Fruit fly (Drosophila melanogaster): ENCODE measurements around the gene Trmt112.
A peak's percentile ranks its signal among the peaks of the same experiment; 100 is the strongest.

Trmt112 gene

DNA sequence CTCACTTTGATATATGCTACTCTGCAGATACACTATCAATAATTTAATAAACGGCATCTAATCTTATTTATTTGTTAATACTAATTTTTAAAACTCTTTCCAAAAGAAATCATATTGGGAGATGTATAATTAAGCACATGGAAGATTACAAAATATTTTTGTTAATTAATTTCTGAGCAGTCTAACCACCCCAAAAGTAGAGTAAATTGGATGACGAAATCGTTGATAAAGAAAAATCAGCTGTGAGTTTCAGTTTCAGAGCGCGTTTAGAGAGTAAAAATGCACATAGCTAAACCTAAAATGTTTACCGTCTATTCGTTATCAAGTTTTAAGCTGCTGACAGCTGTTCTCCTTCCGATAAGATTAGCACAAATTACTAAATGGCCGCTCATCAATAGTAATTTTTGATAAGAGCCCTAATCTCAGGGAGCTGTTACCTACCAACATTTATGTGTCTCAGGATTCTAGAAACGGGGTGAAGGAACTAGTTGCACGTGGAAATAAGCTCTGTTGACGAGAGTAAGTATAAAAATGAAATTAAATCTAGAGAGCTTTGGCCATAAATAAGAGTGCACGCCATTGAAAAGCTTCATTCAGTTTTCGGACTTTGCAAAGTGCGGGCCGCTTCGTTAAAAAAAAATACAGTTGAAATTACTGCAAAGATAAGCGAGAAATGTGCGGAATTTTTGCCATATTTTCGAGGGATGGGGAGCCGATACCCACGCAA lies 43.9 kb downstream of the Trmt112 start, which contains the start of the genes chb and AsnS (continued):
- TF ChIP-seq CG9932 (GFP tag; IDR thresholded peaks at IDR 0.05) (peak; percentile 91), pros (GFP tag; optimal IDR thresholded peaks at IDR 0.05) (no peak), CG30403 (GFP tag; optimal IDR thresholded peaks at IDR 0.05) (peak; percentile 89), Vsx1 (GFP tag; optimal IDR thresholded peaks at IDR 0.05) (peak; percentile 81), stwl (tag; optimal IDR thresholded peaks at IDR 0.05) (no peak), CG17361 (GFP tag; IDR thresholded peaks at IDR 0.05) (peak; percentile 92), CG8765 (GFP tag; IDR thresholded peaks at IDR 0.05) (peak; percentile 29; the same call in 1 of the 2 replicates), dan (GFP tag; IDR thresholded peaks at IDR 0.05) (no peak), B-H2 (GFP tag; optimal IDR thresholded peaks at IDR 0.05) (no peak), Blimp-1 (GFP tag; optimal IDR thresholded peaks at IDR 0.05) (peak; percentile 90), CG9727 (GFP tag; optimal IDR thresholded peaks at IDR 0.05) (peak; percentile 79), onecut (GFP tag; IDR thresholded peaks at IDR 0.05) (peak; percentile 80), Sox100B (GFP tag; optimal IDR thresholded peaks at IDR 0.05) (peak; percentile 88), CG10654 (GFP tag; optimal IDR thresholded peaks at IDR 0.05) (peak; percentile 87), otp (GFP tag; IDR thresholded peaks at IDR 0.05) (peak; percentile 87), emc (GFP tag; optimal IDR thresholded peaks at IDR 0.05) (peak; percentile 43), CG3726 (GFP tag; IDR thresholded peaks at IDR 0.05) (peak; percentile 81), Med (GFP tag) (peak; percentile 95), cas (GFP tag; IDR thresholded peaks at IDR 0.05) (peak; percentile 83), CG14050 (GFP tag; IDR thresholded peaks at IDR 0.05) (peak; percentile 81), hth (optimal IDR thresholded peaks at IDR 0.05) (no peak), slbo (GFP tag; IDR thresholded peaks at IDR 0.05) (peak; percentile 96), CG33557 (GFP tag; optimal IDR thresholded peaks at IDR 0.05) (no peak), luna (GFP tag; optimal IDR thresholded peaks at IDR 0.05) (peak; percentile 59), pita (GFP tag; optimal IDR thresholded peaks at IDR 0.05) (no peak), hbn (GFP tag; IDR thresholded peaks at IDR 0.05; ENCODE audit: partially characterized antibody) (no peak), dimm (GFP tag; IDR thresholded peaks at IDR 0.05) (peak; percentile 80), twi (tag; optimal IDR thresholded peaks at IDR 0.05) (peak; percentile 72), CG4404 (GFP tag; IDR thresholded peaks at IDR 0.05) (peak; percentile 70), CG17385 (GFP tag; optimal IDR thresholded peaks at IDR 0.05) (peak; percentile 89), Fer2 (tag; optimal IDR thresholded peaks at IDR 0.05) (peak; percentile 60), corto (GFP tag; optimal IDR thresholded peaks at IDR 0.05) (peak; percentile 48), gce (GFP tag; IDR thresholded peaks at IDR 0.05) (peak; percentile 87), CG13424 (tag; optimal IDR thresholded peaks at IDR 0.05) (peak; percentile 92), Deaf1 (tag; optimal IDR thresholded peaks at IDR 0.05) (no peak), NfI (GFP tag; optimal IDR thresholded peaks at IDR 0.05) (peak; percentile 90), dati (GFP tag; IDR thresholded peaks at IDR 0.05) (peak; percentile 44; the same call in 1 of the 2 replicates), HLH3B (GFP tag; IDR thresholded peaks at IDR 0.05) (peak; percentile 95), CG7372 (GFP tag; IDR thresholded peaks at IDR 0.05) (peak; percentile 91), da (GFP tag; optimal IDR thresholded peaks at IDR 0.05) (no peak), trh (GFP tag; optimal IDR thresholded peaks at IDR 0.05) (peak; percentile 70), CG18262 (tag; optimal IDR thresholded peaks at IDR 0.05) (peak; percentile 91), kah (GFP tag; optimal IDR thresholded peaks at IDR 0.05) (no peak), gcm2 (GFP tag; optimal IDR thresholded peaks at IDR 0.05) (no peak), CG3163 (GFP tag; optimal IDR thresholded peaks at IDR 0.05) (no peak), CG2129 (GFP tag; IDR thresholded peaks at IDR 0.05; ENCODE audit: partially characterized antibody) (no peak), rib (GFP tag; IDR thresholded peaks at IDR 0.05) (peak; percentile 88), CG6854 (GFP tag; optimal IDR thresholded peaks at IDR 0.05) (peak; percentile 86), chn (GFP tag; optimal IDR thresholded peaks at IDR 0.05) (peak; percentile 66), dysf (GFP tag; IDR thresholded peaks at IDR 0.05) (peak; percentile 95)
